Worm (Caenorhabditis elegans): ENCODE measurements around the gene Y79H2A.4.

DNA sequence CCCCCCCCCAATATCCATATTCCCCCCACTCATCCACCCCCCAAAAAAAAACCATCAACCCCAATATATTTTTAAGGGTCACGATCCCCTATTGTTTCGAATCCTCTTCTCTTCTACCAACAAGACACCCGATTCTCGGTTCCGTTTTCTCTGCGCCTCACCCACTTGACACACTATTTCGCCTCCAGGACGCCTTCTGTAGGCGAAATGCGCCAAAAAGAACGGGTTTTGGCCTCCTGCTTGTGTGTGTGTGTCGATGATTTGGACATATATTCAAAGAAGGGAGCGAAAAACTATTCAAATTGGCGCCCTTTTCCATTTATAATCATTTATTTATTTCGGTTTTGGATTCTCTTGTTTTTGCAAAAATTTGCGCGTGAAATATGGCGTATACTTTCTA, 28.0 kb upstream of the Y79H2A.4 start:
- TF ChIP-seq elt-1 (tag; optimal IDR thresholded peaks at IDR 0.05) = no peak
- TF ChIP-seq snpc-4 (tag; optimal IDR thresholded peaks at IDR 0.05) = no peak
- TF ChIP-seq ZK546.5 (tag; optimal IDR thresholded peaks at IDR 0.05) = no peak
- TF ChIP-seq ceh-82 (tag; optimal IDR thresholded peaks at IDR 0.05) = no peak
- no peak for TF ChIP-seq egl-27 (tag; optimal IDR thresholded peaks at IDR 0.05)
